Fruit fly (Drosophila melanogaster) whole organism, embryonic: Measurements from ENCODE around the gene CG32066.

Experiments
- CG10267 ChIP-seq: fragments of 200-800 bp; sonication (Bioruptor generic); optimal IDR thresholded peaks from 2 replicates; lab custom pipeline; 2018; ENCODE audit warnings: missing biosample characterization, mild to moderate bottlenecking, missing genetic modification characterization, moderate library complexity
- CG11093 ChIP-seq: fragments of 200-800 bp; sonication (Bioruptor generic); IDR thresholded peaks from 3 replicates; pipeline ENCODE4 v1.3.6; 2022; ENCODE audit warnings: missing biosample characterization, missing genetic modification characterization
- CG12155 ChIP-seq: fragments of 200-800 bp; sonication (Bioruptor generic); optimal IDR thresholded peaks from 3 replicates; lab custom pipeline; 2016; ENCODE audit warnings: missing biosample characterization, missing genetic modification characterization
- CG12769 ChIP-seq: fragments of 200-800 bp; sonication (Bioruptor generic); optimal IDR thresholded peaks from 2 replicates; lab custom pipeline; 2019; ENCODE audit warnings: missing biosample characterization, mild to moderate bottlenecking, missing genetic modification characterization, moderate library complexity
- CG16779 ChIP-seq: fragments of 200-800 bp; sonication (Bioruptor generic); IDR thresholded peaks from 2 replicates; pipeline ENCODE4 v1.3.6; 2022; ENCODE audit warnings: missing biosample characterization, missing genetic modification characterization
- CG16815 ChIP-seq: fragments of 200-800 bp; sonication (Bioruptor generic); optimal IDR thresholded peaks from 3 replicates; lab custom pipeline; 2017; ENCODE audit warnings: missing biosample characterization, mild to moderate bottlenecking, missing genetic modification characterization
- CG4404 ChIP-seq: fragments of 200-800 bp; sonication (Bioruptor generic); IDR thresholded peaks from 2 replicates; pipeline ENCODE4 v1.3.6; 2022; ENCODE audit warnings: missing biosample characterization, missing genetic modification characterization
- CG8290 ChIP-seq, 3 experiments: fragments of 200-800 bp; sonication (Bioruptor generic); optimal IDR thresholded peaks; 2 replicates each; lab custom pipeline; 2016 to 2019; ENCODE audit warnings: missing biosample characterization in 3 of 3, missing genetic modification characterization in 3 of 3, mild to moderate bottlenecking in 2 of 3, moderate library complexity in 1 of 3
- D19A ChIP-seq: fragments of 200-800 bp; optimal IDR thresholded peaks from 3 replicates; lab custom pipeline; 2019; ENCODE audit warnings: missing biosample characterization, mild to moderate bottlenecking, missing genetic modification characterization, moderate library complexity
- Deaf1 ChIP-seq: fragments of 200-800 bp; optimal IDR thresholded peaks from 3 replicates; lab custom pipeline; 2019; ENCODE audit warnings: missing biosample characterization, mild to moderate bottlenecking, missing genetic modification characterization, moderate library complexity
- Dip3 ChIP-seq: fragments of 200-800 bp; sonication (Bioruptor generic); optimal IDR thresholded peaks from 3 replicates; lab custom pipeline; 2016; ENCODE audit warnings: missing biosample characterization, missing genetic modification characterization
- Dll ChIP-seq: fragments of 200-800 bp; sonication (Bioruptor generic); IDR thresholded peaks from 4 replicates; pipeline ENCODE4 v1.3.6; 2022; ENCODE audit warnings: missing biosample characterization, missing genetic modification characterization; ENCODE audit not compliant: partially characterized antibody
- Dp ChIP-seq: fragments of 200-800 bp; sonication (Bioruptor generic); optimal IDR thresholded peaks from 2 replicates; lab custom pipeline; 2018; ENCODE audit warnings: missing biosample characterization, mild to moderate bottlenecking, missing genetic modification characterization, moderate library complexity
- H15 ChIP-seq: fragments of 200-800 bp; sonication (Bioruptor generic); IDR thresholded peaks from 3 replicates; pipeline ENCODE4 v1.3.6; 2022; ENCODE audit warnings: missing biosample characterization, missing genetic modification characterization
- Jarid2 ChIP-seq: fragments of 200-800 bp; sonication (Bioruptor generic); optimal IDR thresholded peaks from 3 replicates; lab custom pipeline; 2017; ENCODE audit warnings: mild to moderate bottlenecking, missing biosample characterization, missing genetic modification reagents, missing genetic modification characterization
- MESR4 ChIP-seq: fragments of 200-800 bp; sonication (Bioruptor generic); optimal IDR thresholded peaks from 2 replicates; lab custom pipeline; 2018; ENCODE audit warnings: missing biosample characterization, mild to moderate bottlenecking, missing genetic modification characterization, moderate library complexity
- Neu2 ChIP-seq: fragments of 200-800 bp; sonication (Bioruptor generic); optimal IDR thresholded peaks from 3 replicates; lab custom pipeline; 2016; ENCODE audit warnings: missing biosample characterization, missing genetic modification characterization, borderline replicate concordance
- Nf-YC ChIP-seq: fragments of 200-800 bp; optimal IDR thresholded peaks from 3 replicates; lab custom pipeline; 2019; ENCODE audit warnings: missing biosample characterization, mild to moderate bottlenecking, missing genetic modification characterization, moderate library complexity
- Sox100B ChIP-seq: fragments of 200-800 bp; sonication (Bioruptor generic); optimal IDR thresholded peaks from 3 replicates; lab custom pipeline; 2018; ENCODE audit warnings: missing biosample characterization, mild to moderate bottlenecking, missing genetic modification characterization
- Spps ChIP-seq: fragments of 200-800 bp; sonication (Bioruptor generic); optimal IDR thresholded peaks from 2 replicates; lab custom pipeline; 2018; ENCODE audit warnings: missing biosample characterization, mild to moderate bottlenecking, missing genetic modification characterization
- Trl ChIP-seq, 3 experiments: fragments of >200 bp in 2 of 3; fragments of 200-800 bp in 1 of 3; sonication (Bioruptor generic) in 1 of 3; optimal IDR thresholded peaks; 2 replicates in 1 of 3; 3 replicates in 2 of 3; lab custom pipeline; 2016 to 2017; ENCODE audit warnings: missing biosample characterization in 1 of 3, missing genetic modification characterization in 1 of 3
- Xrp1 ChIP-seq: fragments of 200-800 bp; sonication (Bioruptor generic); IDR thresholded peaks from 2 replicates; pipeline ENCODE4 v1.3.6; 2022; ENCODE audit warnings: missing biosample characterization, missing genetic modification characterization
- al ChIP-seq: fragments of 200-800 bp; sonication (Bioruptor generic); IDR thresholded peaks from 2 replicates; pipeline ENCODE4 v1.3.6; 2022; ENCODE audit warnings: missing biosample characterization, missing genetic modification characterization
- chn ChIP-seq: fragments of 200-800 bp; sonication (Bioruptor generic); optimal IDR thresholded peaks from 2 replicates; lab custom pipeline; 2016; ENCODE audit warnings: missing biosample characterization, missing genetic modification characterization
- emc ChIP-seq: fragments of 200-800 bp; sonication (Bioruptor generic); optimal IDR thresholded peaks from 2 replicates; lab custom pipeline; 2016; ENCODE audit warnings: missing biosample characterization, missing genetic modification characterization
- ind ChIP-seq: fragments of 200-800 bp; sonication (Bioruptor generic); optimal IDR thresholded peaks from 3 replicates; lab custom pipeline; 2016; ENCODE audit warnings: missing biosample characterization, missing genetic modification characterization
- knrl ChIP-seq: fragments of 200-800 bp; sonication (Bioruptor generic); IDR thresholded peaks from 3 replicates; pipeline ENCODE4 v1.3.6; 2022; ENCODE audit warnings: missing biosample characterization, missing genetic modification characterization; ENCODE audit not compliant: partially characterized antibody
- lilli ChIP-seq: fragments of 200-800 bp; sonication (Bioruptor generic); optimal IDR thresholded peaks from 3 replicates; lab custom pipeline; 2016; ENCODE audit warnings: missing biosample characterization, missing genetic modification characterization
- mirr ChIP-seq: fragments of 200-800 bp; sonication (Bioruptor generic); optimal IDR thresholded peaks from 3 replicates; lab custom pipeline; 2018; ENCODE audit warnings: missing biosample characterization, mild to moderate bottlenecking, missing genetic modification characterization
- otp ChIP-seq: fragments of 200-800 bp; sonication (Bioruptor generic); IDR thresholded peaks from 3 replicates; pipeline ENCODE4, ENCODE4 v1.3.6; 2022; ENCODE audit warnings: missing biosample characterization, missing genetic modification characterization
- peb ChIP-seq: fragments of 200-800 bp; sonication (Bioruptor generic); IDR thresholded peaks from 2 replicates; pipeline ENCODE4 v1.3.6; 2022; ENCODE audit warnings: missing biosample characterization, missing genetic modification characterization
- pros ChIP-seq: fragments of 200-800 bp; sonication (Bioruptor generic); optimal IDR thresholded peaks from 3 replicates; lab custom pipeline; 2019; ENCODE audit warnings: missing biosample characterization, mild to moderate bottlenecking, missing genetic modification characterization, moderate library complexity
- sens ChIP-seq: fragments of 200-800 bp; sonication (Bioruptor generic); peaks from one replicate; lab custom pipeline; 2016; ENCODE audit warnings: missing biosample characterization, missing genetic modification characterization
- sqz ChIP-seq: fragments of 200-800 bp; sonication (Bioruptor generic); optimal IDR thresholded peaks from 3 replicates; lab custom pipeline; 2018; ENCODE audit warnings: missing biosample characterization, mild to moderate bottlenecking, missing genetic modification characterization
- stwl ChIP-seq: fragments of 200-800 bp; sonication (Bioruptor generic); optimal IDR thresholded peaks from 3 replicates; lab custom pipeline; 2018; ENCODE audit warnings: missing biosample characterization, mild to moderate bottlenecking, missing genetic modification characterization, moderate library complexity
- tx ChIP-seq: fragments of 200-800 bp; sonication (Bioruptor generic); optimal IDR thresholded peaks from 2 replicates; lab custom pipeline; 2016; ENCODE audit warnings: missing biosample characterization, missing genetic modification characterization
- yki ChIP-seq: fragments of >200 bp; optimal IDR thresholded peaks from 3 replicates; lab custom pipeline; 2018

CG32066 gene

dm6 chr3L:10690904-10691408, 30.1 kb upstream of the CG32066 start, which contains the start of gene CG11811 (continued):
- TF ChIP-seq tx (GFP tag; lab: Kevin White, UChicago) (no peak), Spps (tag; lab: Kevin White, UChicago) (no peak), CG12155 (GFP tag; lab: Kevin White, UChicago) (no peak), emc (no peak), Jarid2 (GFP tag; lab: Kevin White, UChicago) (no peak), CG12769 (tag; lab: Kevin White, UChicago) (peak; percentile 86), Xrp1 (GFP tag; lab: Robert Waterston, UW) (0 out of 2 replicates have a peak, but pooled peaks have one; percentile 6), chn (GFP tag; lab: Kevin White, UChicago) (no peak), Nf-YC (peak; percentile 29), H15 (GFP tag; lab: Robert Waterston, UW) (no peak), Neu2 (GFP tag; lab: Kevin White, UChicago) (no peak), al (GFP tag; lab: Robert Waterston, UW) (no peak), CG16815 (no peak), lilli (GFP tag; lab: Kevin White, UChicago) (peak; percentile 29), otp (GFP tag; lab: Robert Waterston, UW) (no peak), knrl (GFP tag; lab: Robert Waterston, UW) (peak; percentile 76), Dip3 (no peak), mirr (GFP tag; lab: Kevin White, UChicago) (no peak), Sox100B (GFP tag; lab: Kevin White, UChicago) (no peak), sqz (GFP tag; lab: Kevin White, UChicago) (peak; percentile 2), peb (GFP tag; lab: Robert Waterston, UW) (no peak), yki (lab: Kevin White, UChicago) (no peak), Trl (optimal IDR thresholded peaks at IDR 0.05; lab: Kevin White, UChicago) (no peak), Trl (GFP tag; optimal IDR thresholded peaks at IDR 0.05; lab: Kevin White, UChicago) (no peak), CG16779 (GFP tag; lab: Robert Waterston, UW) (no peak), ind (GFP tag; lab: Kevin White, UChicago) (no peak)

- TF ChIP-seq stwl (peak; percentile 99), Dp (GFP tag; lab: Kevin White, UChicago) (no peak), CG10267 (peak; percentile 66), sens (GFP tag; lab: Kevin White, UChicago) (peak; percentile 2), Dll (GFP tag; lab: Robert Waterston, UW) (0 out of 4 replicates have a peak, but pooled peaks have one; percentile 14), CG8290 (GFP tag; optimal IDR thresholded peaks at IDR 0.05; lab: Kevin White, UChicago) (peak; percentile 11), CG8290 (tag; optimal IDR thresholded peaks at IDR 0.05; lab: Kevin White, UChicago) (no peak)
Observed at dm6 chr3L:10686625-10687024, 25.8 kb upstream of the CG32066 start.

dm6 chr3L:10684492-10684891, 23.7 kb upstream of the CG32066 start:
- TF ChIP-seq CG11093 (GFP tag; lab: Robert Waterston, UW), result no peak
- no peak for TF ChIP-seq Deaf1
- TF ChIP-seq D19A (tag; lab: Kevin White, UChicago), result peak; percentile 79
- peak; percentile 90 for TF ChIP-seq pros (GFP tag; lab: Kevin White, UChicago)
- no peak for TF ChIP-seq CG4404 (GFP tag; lab: Robert Waterston, UW)
- TF ChIP-seq MESR4 (GFP tag; lab: Kevin White, UChicago), result no peak
- TF ChIP-seq sqz (GFP tag; lab: Kevin White, UChicago), result peak; percentile 41
